Fruit fly (Drosophila melanogaster): Measurements from ENCODE around the gene mthl14.

DNA sequence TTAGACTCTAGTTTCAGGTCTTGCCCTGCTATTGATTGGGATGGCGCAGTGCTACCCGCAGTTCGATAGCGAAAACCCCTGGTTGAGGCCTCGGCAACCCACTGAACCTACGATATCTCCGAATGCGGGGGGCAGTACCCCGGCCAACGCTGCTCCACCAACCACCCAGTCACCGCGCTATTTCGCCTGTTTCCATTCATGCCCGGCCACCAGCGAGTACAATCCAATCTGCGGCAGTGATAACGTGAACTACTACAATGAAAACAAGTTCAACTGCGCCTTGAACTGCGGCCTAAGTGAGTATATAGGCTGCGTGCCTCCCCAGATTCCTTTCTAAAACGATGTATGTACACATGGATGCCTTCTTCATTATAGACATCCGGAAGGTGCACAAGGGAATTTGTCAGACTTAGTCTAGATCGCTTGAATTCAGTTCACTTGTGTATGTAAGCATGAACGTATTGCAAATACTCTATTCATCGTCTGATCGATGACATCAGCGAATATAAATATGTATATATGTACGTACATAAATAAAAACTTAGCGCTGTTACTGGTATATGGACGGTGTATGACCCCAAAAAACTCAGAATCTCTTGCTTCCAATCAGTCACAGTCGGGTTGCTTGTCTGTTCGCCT is 29.7 kb upstream of the mthl14 start, which contains the start of gene CG13877:
- no peak for TF ChIP-seq CG16779 (tag; optimal IDR thresholded peaks at IDR 0.05)
- TF ChIP-seq cyc (GFP tag; optimal IDR thresholded peaks at IDR 0.05), result no peak
- no peak for TF ChIP-seq Sox102F (GFP tag; optimal IDR thresholded peaks at IDR 0.05)
- TF ChIP-seq Hr4 (GFP tag; optimal IDR thresholded peaks at IDR 0.05), result no peak
- TF ChIP-seq CG3919 (GFP tag; optimal IDR thresholded peaks at IDR 0.05), result no peak
- no peak for TF ChIP-seq Sox14 (GFP tag; optimal IDR thresholded peaks at IDR 0.05)
- TF ChIP-seq achi (GFP tag; optimal IDR thresholded peaks at IDR 0.05), result no peak
- TF ChIP-seq Smox (GFP tag; optimal IDR thresholded peaks at IDR 0.05), result no peak
- no peak for TF ChIP-seq OdsH (GFP tag; optimal IDR thresholded peaks at IDR 0.05)
- no peak for TF ChIP-seq fd59A (GFP tag; optimal IDR thresholded peaks at IDR 0.05)
- TF ChIP-seq CG10631 (GFP tag; optimal IDR thresholded peaks at IDR 0.05), result no peak
